Fruit fly (Drosophila melanogaster) whole organism, embryonic: ENCODE results near the gene CG33267.

Experiments
- Antp ChIP-seq: fragments of 200-800 bp; sonication (Bioruptor generic); optimal IDR thresholded peaks from 3 replicates; lab custom pipeline; 2016; ENCODE audit warnings: missing biosample characterization, missing genetic modification characterization
- Bteb2 ChIP-seq: fragments of 200-800 bp; sonication (Bioruptor generic); optimal IDR thresholded peaks from 2 replicates; lab custom pipeline; 2016; ENCODE audit warnings: missing biosample characterization, missing genetic modification characterization
- CG10209 ChIP-seq: fragments of 200-800 bp; sonication (Bioruptor generic); optimal IDR thresholded peaks from 3 replicates; lab custom pipeline; 2017; ENCODE audit warnings: missing biosample characterization, mild to moderate bottlenecking, missing genetic modification characterization, missing genetic modification reagents
- CG10321 ChIP-seq: fragments of 200-800 bp; sonication (Bioruptor generic); IDR thresholded peaks from 2 replicates; pipeline ENCODE4 v1.3.6; 2022; ENCODE audit warnings: missing biosample characterization, missing genetic modification characterization
- CG10366 ChIP-seq: fragments of 200-800 bp; sonication (Bioruptor generic); IDR thresholded peaks from 2 replicates; pipeline ENCODE4 v1.3.6; 2022; ENCODE audit warnings: missing biosample characterization, missing genetic modification characterization
- CG11504 ChIP-seq: fragments of 200-800 bp; sonication (Bioruptor generic); optimal IDR thresholded peaks from 3 replicates; lab custom pipeline; 2019; ENCODE audit warnings: missing biosample characterization, mild to moderate bottlenecking, missing genetic modification characterization, moderate library complexity
- CG12391 ChIP-seq: fragments of 200-800 bp; sonication (Bioruptor generic); optimal IDR thresholded peaks from 3 replicates; lab custom pipeline; 2018; ENCODE audit warnings: missing biosample characterization, mild to moderate bottlenecking, missing genetic modification characterization, moderate library complexity
- CG12942 ChIP-seq: fragments of 200-800 bp; sonication (Bioruptor generic); optimal IDR thresholded peaks from 3 replicates; lab custom pipeline; 2016; ENCODE audit warnings: missing biosample characterization, missing genetic modification characterization
- CG14014 ChIP-seq: fragments of 200-800 bp; sonication (Bioruptor generic); IDR thresholded peaks from 2 replicates; pipeline ENCODE4 v1.3.6; 2022; ENCODE audit warnings: missing biosample characterization, missing genetic modification characterization
- CG15073 ChIP-seq: fragments of 200-800 bp; sonication (Bioruptor generic); optimal IDR thresholded peaks from 2 replicates; lab custom pipeline; 2016; ENCODE audit warnings: missing biosample characterization, missing genetic modification characterization
- CG17568 ChIP-seq: fragments of 200-800 bp; sonication (Bioruptor generic); optimal IDR thresholded peaks from 2 replicates; lab custom pipeline; 2018; ENCODE audit warnings: missing biosample characterization, mild to moderate bottlenecking, missing genetic modification characterization, moderate library complexity
- CG17802 ChIP-seq: fragments of 200-800 bp; sonication (Bioruptor generic); optimal IDR thresholded peaks from 2 replicates; lab custom pipeline; 2018; ENCODE audit warnings: missing biosample characterization, mild to moderate bottlenecking, missing genetic modification characterization, moderate library complexity
- CG18011 ChIP-seq: fragments of 200-800 bp; sonication (Bioruptor generic); optimal IDR thresholded peaks from 2 replicates; lab custom pipeline; 2017; ENCODE audit warnings: missing biosample characterization, missing genetic modification characterization, mild to moderate bottlenecking, moderate library complexity, missing genotype
- CG30431 ChIP-seq: fragments of 200-800 bp; sonication (Bioruptor generic); optimal IDR thresholded peaks from 2 replicates; lab custom pipeline; 2017; ENCODE audit warnings: missing biosample characterization, missing genetic modification characterization
- CG33557 ChIP-seq: fragments of 200-800 bp; sonication (Bioruptor generic); optimal IDR thresholded peaks from 2 replicates; lab custom pipeline; 2019; ENCODE audit warnings: missing biosample characterization, mild to moderate bottlenecking, missing genetic modification characterization, moderate library complexity
- CG4617 ChIP-seq: fragments of 200-800 bp; sonication (Bioruptor generic); optimal IDR thresholded peaks from 3 replicates; lab custom pipeline; 2016; ENCODE audit warnings: missing biosample characterization, missing genetic modification characterization, borderline replicate concordance
- CG7963 ChIP-seq: fragments of 200-800 bp; sonication (Bioruptor generic); IDR thresholded peaks from 3 replicates; pipeline ENCODE4 v1.3.6; 2022; ENCODE audit warnings: missing biosample characterization, missing genetic modification characterization; ENCODE audit not compliant: partially characterized antibody
- Deaf1 ChIP-seq: fragments of 200-800 bp; optimal IDR thresholded peaks from 3 replicates; lab custom pipeline; 2019; ENCODE audit warnings: missing biosample characterization, mild to moderate bottlenecking, missing genetic modification characterization, moderate library complexity
- Dref ChIP-seq: fragments of 200-800 bp; sonication (Bioruptor generic); IDR thresholded peaks from 2 replicates; pipeline ENCODE4 v1.3.6; 2022; ENCODE audit warnings: missing biosample characterization, missing genetic modification characterization
- HLH4C ChIP-seq: fragments of 200-800 bp; sonication (Bioruptor generic); IDR thresholded peaks from 3 replicates; pipeline ENCODE4 v1.3.6; 2022; ENCODE audit warnings: missing biosample characterization, missing genetic modification characterization; ENCODE audit not compliant: partially characterized antibody
- HmgZ ChIP-seq: fragments of 200-800 bp; sonication (Bioruptor generic); optimal IDR thresholded peaks from 2 replicates; lab custom pipeline; 2018; ENCODE audit warnings: missing biosample characterization, mild to moderate bottlenecking, missing genetic modification characterization
- Oaz ChIP-seq: fragments of 200-800 bp; sonication (Bioruptor generic); IDR thresholded peaks from 2 replicates; pipeline ENCODE4 v1.3.6; 2022; ENCODE audit warnings: missing biosample characterization, missing genetic modification characterization
- Optix ChIP-seq: fragments of 200-800 bp; sonication (Bioruptor generic); IDR thresholded peaks from 3 replicates; pipeline ENCODE4 v1.3.6; 2022; ENCODE audit warnings: missing biosample characterization, missing genetic modification characterization
- YL-1 ChIP-seq: fragments of 200-800 bp; sonication (Bioruptor generic); optimal IDR thresholded peaks from 3 replicates; lab custom pipeline; 2017; ENCODE audit warnings: missing biosample characterization, mild to moderate bottlenecking, missing genetic modification characterization
- bab2 ChIP-seq: fragments of 200-800 bp; sonication (Bioruptor generic); optimal IDR thresholded peaks from 2 replicates; lab custom pipeline; 2016; ENCODE audit warnings: missing biosample characterization, missing genetic modification characterization
- bsh ChIP-seq, 2 experiments: fragments of 200-800 bp; sonication (Bioruptor generic); optimal IDR thresholded peaks; 2 replicates each; lab custom pipeline; 2017 to 2018; ENCODE audit warnings: mild to moderate bottlenecking in 2 of 2, missing biosample characterization in 2 of 2, missing genetic modification characterization in 2 of 2, moderate library complexity in 1 of 2
- cato ChIP-seq: fragments of 200-800 bp; sonication (Bioruptor generic); optimal IDR thresholded peaks from 2 replicates; lab custom pipeline; 2016; ENCODE audit warnings: missing biosample characterization, missing genetic modification characterization, borderline replicate concordance
- dimm ChIP-seq: fragments of 200-800 bp; sonication (Bioruptor generic); IDR thresholded peaks from 2 replicates; pipeline ENCODE4 v1.3.6; 2022; ENCODE audit warnings: missing biosample characterization, missing genetic modification characterization
- gce ChIP-seq: fragments of 200-800 bp; sonication (Bioruptor generic); IDR thresholded peaks from 3 replicates; pipeline ENCODE4 v1.3.6; 2022; ENCODE audit warnings: missing biosample characterization, missing genetic modification characterization
- gcm ChIP-seq: fragments of 200-800 bp; sonication (Bioruptor generic); optimal IDR thresholded peaks from 2 replicates; lab custom pipeline; 2019; ENCODE audit warnings: missing biosample characterization, mild to moderate bottlenecking, missing genetic modification characterization, moderate library complexity
- gem ChIP-seq: fragments of 200-800 bp; sonication (Bioruptor generic); optimal IDR thresholded peaks from 2 replicates; lab custom pipeline; 2019; ENCODE audit warnings: missing biosample characterization, mild to moderate bottlenecking, missing genetic modification characterization, moderate library complexity
- gsb ChIP-seq: fragments of 200-800 bp; sonication (Bioruptor generic); IDR thresholded peaks from 2 replicates; pipeline ENCODE4 v1.3.6; 2022; ENCODE audit warnings: missing biosample characterization, missing genetic modification characterization
- kni ChIP-seq: fragments of 200-800 bp; sonication (Bioruptor generic); optimal IDR thresholded peaks from 3 replicates; lab custom pipeline; 2017; ENCODE audit warnings: mild to moderate bottlenecking, missing biosample characterization, missing genetic modification reagents, missing genetic modification characterization
- lbe ChIP-seq: fragments of 200-800 bp; sonication (Bioruptor generic); optimal IDR thresholded peaks from 2 replicates; lab custom pipeline; 2016; ENCODE audit warnings: missing biosample characterization, mild to moderate bottlenecking, missing genetic modification characterization
- luna ChIP-seq: fragments of 200-800 bp; sonication (Bioruptor generic); optimal IDR thresholded peaks from 2 replicates; lab custom pipeline; 2016; ENCODE audit warnings: missing biosample characterization, missing genetic modification characterization
- odd ChIP-seq: fragments of 200-800 bp; sonication (Bioruptor generic); optimal IDR thresholded peaks from 2 replicates; lab custom pipeline; 2017; ENCODE audit warnings: missing biosample characterization, mild to moderate bottlenecking, missing genetic modification characterization
- onecut ChIP-seq: fragments of 200-800 bp; sonication (Bioruptor generic); IDR thresholded peaks from 2 replicates; pipeline ENCODE4 v1.3.6; 2022; ENCODE audit warnings: missing biosample characterization, missing genetic modification characterization
- peb ChIP-seq: fragments of 200-800 bp; sonication (Bioruptor generic); IDR thresholded peaks from 2 replicates; pipeline ENCODE4 v1.3.6; 2022; ENCODE audit warnings: missing biosample characterization, missing genetic modification characterization
- pfk ChIP-seq: fragments of 200-800 bp; sonication (Bioruptor generic); optimal IDR thresholded peaks from 2 replicates; lab custom pipeline; 2018; ENCODE audit warnings: missing biosample characterization, mild to moderate bottlenecking, missing genetic modification characterization, moderate library complexity
- repo ChIP-seq: fragments of 200-800 bp; sonication (Bioruptor generic); optimal IDR thresholded peaks from 2 replicates; lab custom pipeline; 2016; ENCODE audit warnings: missing biosample characterization, missing genetic modification characterization
- rib ChIP-seq: fragments of 200-800 bp; sonication (Bioruptor generic); IDR thresholded peaks from 2 replicates; pipeline ENCODE4 v1.3.6; 2022; ENCODE audit warnings: missing biosample characterization, missing genetic modification characterization
- sr ChIP-seq: fragments of 200-800 bp; sonication (Bioruptor generic); IDR thresholded peaks from 3 replicates; pipeline ENCODE4 v1.3.6; 2022; ENCODE audit warnings: missing biosample characterization, missing genetic modification characterization
- toy ChIP-seq: fragments of 200-800 bp; sonication (Bioruptor generic); IDR thresholded peaks from 2 replicates; pipeline ENCODE4 v1.3.6; 2022; ENCODE audit warnings: missing biosample characterization, missing genetic modification characterization
- tx ChIP-seq: fragments of 200-800 bp; sonication (Bioruptor generic); optimal IDR thresholded peaks from 2 replicates; lab custom pipeline; 2016; ENCODE audit warnings: missing biosample characterization, missing genetic modification characterization

Gene CG33267

dm6 chr3L:11579919-11580318 is 15.6 kb downstream of the CG33267 start, which contains the start of gene CG43390 (continued):
- TF ChIP-seq CG10321 (no peak), CG18011 (GFP tag; lab: Kevin White, UChicago) (no peak), bsh (GFP tag; optimal IDR thresholded peaks at IDR 0.05; lab: Kevin White, UChicago) (no peak), HmgZ (tag; lab: Kevin White, UChicago) (peak; percentile 68), repo (GFP tag; lab: Kevin White, UChicago) (no peak), Oaz (GFP tag; lab: Robert Waterston, UW) (no peak), luna (peak; percentile 44), gce (GFP tag; lab: Robert Waterston, UW) (no peak), bab2 (peak; percentile 35), peb (no peak), CG4617 (no peak), CG12942 (no peak), odd (GFP tag; lab: Kevin White, UChicago) (peak; percentile 52), gsb (GFP tag; lab: Robert Waterston, UW) (peak; percentile 66), HLH4C (GFP tag; lab: Robert Waterston, UW) (no peak), CG7963 (GFP tag; lab: Robert Waterston, UW) (no peak), CG17568 (GFP tag; lab: Kevin White, UChicago) (peak; percentile 62), Bteb2 (peak; percentile 7), onecut (GFP tag; lab: Robert Waterston, UW) (no peak), rib (GFP tag; lab: Robert Waterston, UW) (no peak), Antp (GFP tag; lab: Kevin White, UChicago) (no peak), gem (peak; percentile 59), CG12391 (tag; lab: Kevin White, UChicago) (peak; percentile 5), CG17802 (tag; lab: Kevin White, UChicago) (no peak), toy (GFP tag; lab: Robert Waterston, UW) (no peak)
- TF ChIP-seq, all 482 proteins: peak for 96

dm6 chr3L:11580919-11581318 is 16.6 kb downstream of the CG33267 start, which contains the start of gene CG43391:
CG43391 (minus strand) TSS chr3L:11581019.
- TF ChIP-seq dimm (no peak), sr (GFP tag; lab: Robert Waterston, UW) (no peak), cato (GFP tag; lab: Kevin White, UChicago) (no peak), Optix (GFP tag; lab: Robert Waterston, UW) (no peak), CG33557 (no peak), CG11504 (tag; lab: Kevin White, UChicago) (no peak), CG15073 (GFP tag; lab: Kevin White, UChicago) (no peak), pfk (GFP tag; lab: Kevin White, UChicago) (no peak), CG30431 (GFP tag; lab: Kevin White, UChicago) (no peak), CG10209 (GFP tag; lab: Kevin White, UChicago) (no peak), tx (GFP tag; lab: Kevin White, UChicago) (no peak), YL-1 (GFP tag; lab: Kevin White, UChicago) (no peak), CG17568 (GFP tag; lab: Kevin White, UChicago) (no peak), CG14014 (GFP tag; lab: Robert Waterston, UW) (no peak), CG10366 (GFP tag; lab: Robert Waterston, UW) (no peak), gcm (GFP tag; lab: Kevin White, UChicago) (no peak), lbe (GFP tag; lab: Kevin White, UChicago) (no peak), kni (GFP tag; lab: Kevin White, UChicago) (no peak), Dref (GFP tag; lab: Robert Waterston, UW) (no peak), Deaf1 (tag; lab: Kevin White, UChicago) (no peak)
